Fruit fly (Drosophila melanogaster): Measurements from ENCODE around the gene SH3PX1.

The SH3PX1 gene

DNA sequence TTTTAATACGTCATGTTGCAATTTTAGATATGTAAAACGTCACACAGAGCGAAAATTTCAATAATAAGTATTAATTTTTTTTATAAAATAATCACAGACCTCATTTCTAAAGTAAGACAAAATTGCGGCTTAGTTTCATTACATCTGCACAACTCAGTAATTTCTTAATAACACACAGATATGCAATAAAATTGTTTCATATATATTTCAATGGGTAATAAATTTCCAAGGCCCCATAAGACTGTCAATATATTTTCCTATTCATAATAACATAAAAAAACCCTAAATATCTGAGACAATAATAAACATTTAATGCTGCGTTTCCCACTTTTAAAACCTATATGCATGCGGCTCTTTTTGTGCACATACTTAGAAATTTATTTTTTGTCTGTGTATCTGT is 18.0 kb downstream of the SH3PX1 start (continued):
- no peak for TF ChIP-seq CG7357 (GFP tag; IDR thresholded peaks at IDR 0.05)
- TF ChIP-seq zen2 (GFP tag; IDR thresholded peaks at IDR 0.05; ENCODE audit: partially characterized antibody), result no peak
- TF ChIP-seq emc (GFP tag; optimal IDR thresholded peaks at IDR 0.05), result no peak
- no peak for TF ChIP-seq ash1 (GFP tag; optimal IDR thresholded peaks at IDR 0.05)
- peak; percentile 63 for TF ChIP-seq CG2712 (tag; optimal IDR thresholded peaks at IDR 0.05)
- TF ChIP-seq Dll (GFP tag; IDR thresholded peaks at IDR 0.05; ENCODE audit: partially characterized antibody), result no peak
- no peak for TF ChIP-seq Chrac-16 (GFP tag; optimal IDR thresholded peaks at IDR 0.05)
- TF ChIP-seq CoRest (tag; optimal IDR thresholded peaks at IDR 0.05), result peak; percentile 44
- TF ChIP-seq Sox100B (GFP tag; optimal IDR thresholded peaks at IDR 0.05), result peak; percentile 22
- TF ChIP-seq Side (GFP tag; optimal IDR thresholded peaks at IDR 0.05), result no peak
- TF ChIP-seq Hmr (GFP tag; optimal IDR thresholded peaks at IDR 0.05), result peak; percentile 46
- TF ChIP-seq tgo (GFP tag; IDR thresholded peaks at IDR 0.05), result no peak
- TF ChIP-seq CG1603 (tag; optimal IDR thresholded peaks at IDR 0.05), result no peak
- TF ChIP-seq BEAF-32 (GFP tag; optimal IDR thresholded peaks at IDR 0.05), result no peak
- no peak for TF ChIP-seq abd-A (tag; optimal IDR thresholded peaks at IDR 0.05)
- peak; percentile 28 for TF ChIP-seq CG17385 (GFP tag; optimal IDR thresholded peaks at IDR 0.05)
- TF ChIP-seq Dbx (GFP tag; IDR thresholded peaks at IDR 0.05), result no peak
- TF ChIP-seq shn (GFP tag; optimal IDR thresholded peaks at IDR 0.05), result no peak
- TF ChIP-seq nmo (GFP tag; optimal IDR thresholded peaks at IDR 0.05), result peak; percentile 56
- TF ChIP-seq maf-S (GFP tag; optimal IDR thresholded peaks at IDR 0.05), result no peak
- TF ChIP-seq sug (tag; optimal IDR thresholded peaks at IDR 0.05), result no peak
- TF ChIP-seq Oaz (GFP tag; IDR thresholded peaks at IDR 0.05), result no peak
- peak; percentile 28 for TF ChIP-seq ATbp (GFP tag; optimal IDR thresholded peaks at IDR 0.05)
- peak; percentile 6 for TF ChIP-seq Vsx1 (GFP tag; optimal IDR thresholded peaks at IDR 0.05)
- TF ChIP-seq pb (GFP tag; optimal IDR thresholded peaks at IDR 0.05), result no peak
- peak; percentile 12 for TF ChIP-seq CG13775 (GFP tag; optimal IDR thresholded peaks at IDR 0.05)
- TF ChIP-seq ems (GFP tag; optimal IDR thresholded peaks at IDR 0.05), result no peak
- TF ChIP-seq CG16815 (GFP tag; optimal IDR thresholded peaks at IDR 0.05), result no peak
- TF ChIP-seq CG34422 (GFP tag; IDR thresholded peaks at IDR 0.05), result no peak
- TF ChIP-seq CG16813 (GFP tag; IDR thresholded peaks at IDR 0.05; ENCODE audit: partially characterized antibody), result no peak
- TF ChIP-seq NC2α (GFP tag; optimal IDR thresholded peaks at IDR 0.05), result no peak
- TF ChIP-seq CG14710 (tag; optimal IDR thresholded peaks at IDR 0.05), result no peak
- no peak for TF ChIP-seq CG9215 (GFP tag; IDR thresholded peaks at IDR 0.05)
- TF ChIP-seq croc (GFP tag; conservative IDR thresholded peaks at IDR 0.05), result no peak
- no peak for TF ChIP-seq Ets65A (GFP tag)
- TF ChIP-seq CG17829 (tag; optimal IDR thresholded peaks at IDR 0.05), result peak; percentile 12
- TF ChIP-seq peb (GFP tag; IDR thresholded peaks at IDR 0.05), result no peak
- no peak for TF ChIP-seq Bgb (GFP tag; IDR thresholded peaks at IDR 0.05; ENCODE audit: partially characterized antibody)
- TF ChIP-seq kni (GFP tag; optimal IDR thresholded peaks at IDR 0.05), result no peak
- no peak for TF ChIP-seq CG14860 (GFP tag; IDR thresholded peaks at IDR 0.05; ENCODE audit: partially characterized antibody)
- no peak for TF ChIP-seq Usf (GFP tag; optimal IDR thresholded peaks at IDR 0.05)
- TF ChIP-seq CG12236 (GFP tag; optimal IDR thresholded peaks at IDR 0.05), result no peak
- no peak for TF ChIP-seq crol (GFP tag; IDR thresholded peaks at IDR 0.05)
- no peak for TF ChIP-seq repo (GFP tag; optimal IDR thresholded peaks at IDR 0.05)
- TF ChIP-seq HLHmδ (GFP tag; optimal IDR thresholded peaks at IDR 0.05), result no peak
- no peak for TF ChIP-seq Hmx (GFP tag; optimal IDR thresholded peaks at IDR 0.05)
- TF ChIP-seq CG14667 (GFP tag; IDR thresholded peaks at IDR 0.05), result no peak
- no peak for TF ChIP-seq Ravus (GFP tag; IDR thresholded peaks at IDR 0.05)
- TF ChIP-seq Fer2 (tag; optimal IDR thresholded peaks at IDR 0.05), result peak; percentile 3
- no peak for TF ChIP-seq ab (GFP tag; optimal IDR thresholded peaks at IDR 0.05)
- no peak for TF ChIP-seq E2f1 (GFP tag; IDR thresholded peaks at IDR 0.05)

Data from whole organism, embryonic.